Worm (Caenorhabditis elegans): Measurements from ENCODE around the gene C16C8.14.

- no peak for TF ChIP-seq fkh-10 (GFP tag; optimal IDR thresholded peaks at IDR 0.05)
- no peak for TF ChIP-seq pqm-1 (tag; optimal IDR thresholded peaks at IDR 0.05)
- no peak for TF ChIP-seq T23F11.4 (GFP tag; optimal IDR thresholded peaks at IDR 0.05)
- no peak for TF ChIP-seq tbx-2 (tag; optimal IDR thresholded peaks at IDR 0.05)
- TF ChIP-seq odd-2 (tag; optimal IDR thresholded peaks at IDR 0.05), result no peak
- no peak for TF ChIP-seq mec-3 (tag; optimal IDR thresholded peaks at IDR 0.05; ENCODE audit: borderline replicate concordance)
- TF ChIP-seq C38D4.7 (GFP tag; optimal IDR thresholded peaks at IDR 0.05), result no peak
These were observed 12.2 kb upstream of the C16C8.14 start for ce11 chrII:3437393-3437792.
